Worm (Caenorhabditis elegans) whole organism, L3 larva: Measurements from ENCODE around the gene cyk-3.
A peak's percentile ranks its signal among the peaks of the same experiment; 100 is the strongest.

Source experiments
- aly-2 ChIP-seq: fragments of 150-350 bp; optimal IDR thresholded peaks from 2 replicates; lab custom pipeline; 2014; ENCODE audit warnings: missing biosample characterization, missing genetic modification characterization
- ama-1 ChIP-seq: fragments of 150-350 bp; optimal IDR thresholded peaks from 2 replicates; lab custom pipeline; 2018
- ceh-28 ChIP-seq: fragments of 150-350 bp; optimal IDR thresholded peaks from 2 replicates; lab custom pipeline; 2014; ENCODE audit warnings: missing biosample characterization, missing genetic modification reagents, missing genetic modification characterization
- ceh-9 ChIP-seq: sonication (generic microtip); optimal IDR thresholded peaks from 2 replicates; lab custom pipeline; 2018; ENCODE audit warnings: missing biosample characterization, missing genetic modification characterization
- daf-12 ChIP-seq: fragments of 150-350 bp; optimal IDR thresholded peaks from 2 replicates; lab custom pipeline; 2014; ENCODE audit warnings: missing biosample characterization, missing genetic modification reagents, missing genetic modification characterization
- egl-27 ChIP-seq: sonication (generic microtip); optimal IDR thresholded peaks from 4 replicates; lab custom pipeline; 2017; ENCODE audit warnings: missing biosample characterization, missing genetic modification reagents, missing genetic modification characterization
- egl-5 ChIP-seq: fragments of 150-350 bp; optimal IDR thresholded peaks from 2 replicates; lab custom pipeline; 2017; ENCODE audit warnings: missing biosample characterization, missing genetic modification reagents, missing genetic modification characterization, inconsistent platforms
- elt-1 ChIP-seq: fragments of 150-350 bp; optimal IDR thresholded peaks from 2 replicates; lab custom pipeline; 2014; ENCODE audit warnings: missing biosample characterization, missing genetic modification characterization
- elt-3 ChIP-seq, 3 experiments: fragments of 150-350 bp in 1 of 3; sonication (generic microtip) in 2 of 3; optimal IDR thresholded peaks; 2 replicates in 2 of 3; 4 replicates in 1 of 3; lab custom pipeline; 2014 to 2017; ENCODE audit warnings: missing biosample characterization in 3 of 3, missing genetic modification characterization in 3 of 3
- eor-1 ChIP-seq, 2 experiments: fragments of 150-350 bp; optimal IDR thresholded peaks; 2 replicates each; lab custom pipeline; 2014 to 2018; ENCODE audit warnings: missing biosample characterization in 2 of 2, missing genetic modification characterization in 2 of 2
- fos-1 ChIP-seq: fragments of 150-350 bp; optimal IDR thresholded peaks from 2 replicates; lab custom pipeline; 2014; ENCODE audit warnings: missing biosample characterization, missing genetic modification characterization
- hmg-11 ChIP-seq: sonication (generic microtip); optimal IDR thresholded peaks from 2 replicates; lab custom pipeline; 2016; ENCODE audit warnings: missing genetic modification characterization, missing compliant biosample characterization
- mdl-1 ChIP-seq: fragments of 150-350 bp; optimal IDR thresholded peaks from 2 replicates; lab custom pipeline; 2014; ENCODE audit warnings: missing biosample characterization, missing genetic modification characterization
- mml-1 ChIP-seq: fragments of 150-350 bp; sonication (generic microtip); optimal IDR thresholded peaks from 3 replicates; lab custom pipeline; 2014; ENCODE audit warnings: missing biosample characterization, missing genetic modification characterization
- nhr-11 ChIP-seq: fragments of 150-350 bp; optimal IDR thresholded peaks from 2 replicates; lab custom pipeline; 2014; ENCODE audit warnings: missing biosample characterization, missing genetic modification characterization
- nhr-12 ChIP-seq: fragments of 150-350 bp; optimal IDR thresholded peaks from 2 replicates; lab custom pipeline; 2014; ENCODE audit warnings: missing biosample characterization, missing genetic modification characterization
- nhr-23 ChIP-seq: fragments of 150-350 bp; optimal IDR thresholded peaks from 2 replicates; lab custom pipeline; 2014; ENCODE audit warnings: missing biosample characterization, missing genetic modification reagents, missing genetic modification characterization
- nhr-25 ChIP-seq: sonication (generic microtip); optimal IDR thresholded peaks from 2 replicates; lab custom pipeline; 2017; ENCODE audit warnings: missing biosample characterization, missing genetic modification characterization
- nhr-28 ChIP-seq: fragments of 150-350 bp; optimal IDR thresholded peaks from 2 replicates; lab custom pipeline; 2014; ENCODE audit warnings: missing biosample characterization, missing genetic modification characterization
- nhr-43 ChIP-seq: sonication (generic microtip); optimal IDR thresholded peaks from 2 replicates; lab custom pipeline; 2016; ENCODE audit warnings: mild to moderate bottlenecking, missing genetic modification characterization, missing compliant biosample characterization; ENCODE audit not compliant: poor library complexity, severe bottlenecking
- nhr-67 ChIP-seq: fragments of 150-350 bp; optimal IDR thresholded peaks from 2 replicates; lab custom pipeline; 2014; ENCODE audit warnings: missing biosample characterization, missing genetic modification characterization
- nhr-76 ChIP-seq: fragments of 150-350 bp; sonication (generic microtip); optimal IDR thresholded peaks from 5 replicates; lab custom pipeline; 2014; ENCODE audit warnings: missing biosample characterization, missing genetic modification characterization
- nhr-77 ChIP-seq: fragments of 150-350 bp; optimal IDR thresholded peaks from 2 replicates; lab custom pipeline; 2014; ENCODE audit warnings: missing biosample characterization, missing genetic modification characterization
- pha-4 ChIP-seq: fragments of 150-350 bp; optimal IDR thresholded peaks from 2 replicates; lab custom pipeline; 2014; ENCODE audit warnings: missing biosample characterization, missing genetic modification reagents, missing genetic modification characterization
- pqm-1 ChIP-seq: fragments of 150-350 bp; optimal IDR thresholded peaks from 2 replicates; lab custom pipeline; 2017; ENCODE audit warnings: missing biosample characterization, missing genetic modification characterization, inconsistent platforms
- sea-2 ChIP-seq: fragments of 150-350 bp; sonication (generic microtip); optimal IDR thresholded peaks from 4 replicates; lab custom pipeline; 2014; ENCODE audit warnings: missing biosample characterization, missing genetic modification reagents, missing genetic modification characterization
- snpc-4 ChIP-seq: fragments of 150-350 bp; optimal IDR thresholded peaks from 2 replicates; lab custom pipeline; 2014; ENCODE audit warnings: missing biosample characterization, missing genetic modification characterization
- tbx-2 ChIP-seq: sonication (generic microtip); optimal IDR thresholded peaks from 2 replicates; lab custom pipeline; 2016; ENCODE audit warnings: mild to moderate bottlenecking, missing genetic modification characterization, missing compliant biosample characterization
- zag-1 ChIP-seq: fragments of 150-350 bp; optimal IDR thresholded peaks from 2 replicates; lab custom pipeline; 2014; ENCODE audit warnings: missing biosample characterization, missing genetic modification characterization
- ztf-11 ChIP-seq: fragments of 150-350 bp; optimal IDR thresholded peaks from 2 replicates; lab custom pipeline; 2014; ENCODE audit warnings: missing biosample characterization, missing genetic modification characterization
- ztf-4 ChIP-seq: fragments of 150-350 bp; optimal IDR thresholded peaks from 2 replicates; lab custom pipeline; 2014; ENCODE audit warnings: missing biosample characterization, missing genetic modification characterization

The cyk-3 gene

ce11 chrIII:6055706-6056105 lies 35.7 kb downstream of the cyk-3 start, which contains the start of gene F40H6.5:
Gene F40H6.5, minus strand, starts transcription at chrIII:6055806.
- no peak for TF ChIP-seq sea-2 (GFP tag; lab: Kevin White, UChicago)
- no peak for TF ChIP-seq nhr-76 (tag; lab: Kevin White, UChicago)
- TF ChIP-seq mml-1 (tag; lab: Kevin White, UChicago): no peak
- TF ChIP-seq nhr-67 (tag; lab: Kevin White, UChicago): no peak
- no peak for TF ChIP-seq nhr-28
- TF ChIP-seq ceh-9 (tag; lab: Kevin White, UChicago): no peak
- no peak for TF ChIP-seq elt-1 (tag; lab: Kevin White, UChicago)
- TF ChIP-seq ztf-4 (tag; lab: Kevin White, UChicago): no peak
- TF ChIP-seq egl-5: no peak
- no peak for TF ChIP-seq hmg-11 (tag; lab: Kevin White, UChicago)

- no peak for TF ChIP-seq eor-1 (tag; optimal IDR thresholded peaks at IDR 0.05; lab: Kevin White, UChicago)
- TF ChIP-seq nhr-43 (tag; lab: Kevin White, UChicago): no peak
- TF ChIP-seq fos-1 (tag; lab: Kevin White, UChicago): no peak
- no peak for TF ChIP-seq nhr-11 (tag; lab: Kevin White, UChicago)
- TF ChIP-seq nhr-67 (tag; lab: Kevin White, UChicago): no peak
- TF ChIP-seq ama-1 (lab: Kevin White, UChicago): no peak
- TF ChIP-seq nhr-77 (tag; lab: Kevin White, UChicago): no peak
- TF ChIP-seq snpc-4: no peak
- TF ChIP-seq nhr-25 (tag; lab: Kevin White, UChicago): no peak
- no peak for TF ChIP-seq mdl-1
- TF ChIP-seq pqm-1: no peak
- no peak for TF ChIP-seq hmg-11 (tag; lab: Kevin White, UChicago)
These were observed 36.2 kb downstream of the cyk-3 start for ce11 chrIII:6056179-6056578.

ce11 chrIII:6056770-6057169 lies 36.8 kb downstream of the cyk-3 start, which contains the start of gene clc-10:
Gene clc-10, plus strand, starts transcription at chrIII:6057070.
- TF ChIP-seq nhr-25 (tag; lab: Kevin White, UChicago): no peak
- TF ChIP-seq mml-1 (tag; lab: Kevin White, UChicago): no peak
- TF ChIP-seq nhr-23: no peak
- no peak for TF ChIP-seq ceh-28 (tag; lab: Kevin White, UChicago)
- TF ChIP-seq egl-27 (tag; lab: Kevin White, UChicago): no peak
- TF ChIP-seq pqm-1: no peak
- no peak for TF ChIP-seq pha-4
- no peak for TF ChIP-seq zag-1 (tag; lab: Kevin White, UChicago)
- no peak for TF ChIP-seq tbx-2 (tag; lab: Kevin White, UChicago)
- no peak for TF ChIP-seq nhr-67 (tag; lab: Kevin White, UChicago)
- TF ChIP-seq nhr-12 (tag; lab: Kevin White, UChicago): no peak
- no peak for TF ChIP-seq ztf-11 (tag; lab: Kevin White, UChicago)
- TF ChIP-seq daf-12: no peak
- TF ChIP-seq nhr-28: no peak

- no peak for TF ChIP-seq egl-27 (tag; lab: Kevin White, UChicago)
These were observed 47.6 kb downstream of the cyk-3 start, which contains the start of gene mapk-15 for ce11 chrIII:6067557-6067956. Gene mapk-15, plus strand, starts transcription at chrIII:6067857.

- no peak for TF ChIP-seq ceh-9 (tag; lab: Kevin White, UChicago)
- TF ChIP-seq pha-4: peak; percentile 8
- TF ChIP-seq, all 47 proteins: peak for 1
These were observed 53.0 kb downstream of the cyk-3 start for ce11 chrIII:6072937-6073336.

- TF ChIP-seq elt-3 (tag; optimal IDR thresholded peaks at IDR 0.05; lab: Kevin White, UChicago): no peak
- no peak for TF ChIP-seq ztf-4 (tag; lab: Kevin White, UChicago)
- TF ChIP-seq nhr-25 (tag; lab: Kevin White, UChicago): peak; percentile 19
- no peak for TF ChIP-seq aly-2 (tag; lab: Kevin White, UChicago)
These were observed 53.8 kb downstream of the cyk-3 start for ce11 chrIII:6073673-6074331.
